Fruit fly (Drosophila melanogaster): ENCODE data around the gene rn.
A peak's percentile ranks its signal among the peaks of the same experiment; 100 is the strongest.

The rn gene

dm6 chr3R:7346445-7346844 is 37.0 kb upstream of the rn start, which contains the start of gene nxf4 (continued):
- TF ChIP-seq CG1603 (tag; optimal IDR thresholded peaks at IDR 0.05) (peak; percentile 80), sens-2 (GFP tag; IDR thresholded peaks at IDR 0.05) (peak; percentile 51; the same call in 1 of the 2 replicates), Lim3 (GFP tag; IDR thresholded peaks at IDR 0.05) (no peak), Scr (GFP tag; IDR thresholded peaks at IDR 0.05; ENCODE audit: partially characterized antibody) (no peak), HLHmδ (GFP tag; optimal IDR thresholded peaks at IDR 0.05) (no peak), CG10209 (GFP tag; optimal IDR thresholded peaks at IDR 0.05) (peak; percentile 64), Mrtf (GFP tag; IDR thresholded peaks at IDR 0.05) (peak; percentile 61; the same call in 2 of the 3 replicates), Bgb (GFP tag; IDR thresholded peaks at IDR 0.05; ENCODE audit: partially characterized antibody) (peak; percentile 75), CG10543 (GFP tag; optimal IDR thresholded peaks at IDR 0.05) (no peak), Gug (GFP tag; IDR thresholded peaks at IDR 0.05) (peak; percentile 52; the same call in 1 of the 4 replicates), ro (GFP tag; IDR thresholded peaks at IDR 0.05) (no peak), seq (GFP tag; IDR thresholded peaks at IDR 0.05) (no peak), CG12071 (GFP tag; optimal IDR thresholded peaks at IDR 0.05) (peak; percentile 11), CG4854 (GFP tag; optimal IDR thresholded peaks at IDR 0.05) (peak; percentile 77), onecut (GFP tag; IDR thresholded peaks at IDR 0.05) (peak; percentile 64), CG15696 (tag; optimal IDR thresholded peaks at IDR 0.05) (peak; percentile 84), Fer1 (GFP tag; optimal IDR thresholded peaks at IDR 0.05) (no peak), lov (optimal IDR thresholded peaks at IDR 0.05) (no peak), lov (GFP tag; IDR thresholded peaks at IDR 0.05) (peak; percentile 73; the same call in 2 of the 3 replicates), row (GFP tag; IDR thresholded peaks at IDR 0.05) (peak; percentile 36; the same call in 1 of the 3 replicates), croc (GFP tag; conservative IDR thresholded peaks at IDR 0.05) (peak; percentile 51; the same call in 2 of the 3 replicates), p53 (GFP tag; optimal IDR thresholded peaks at IDR 0.05) (peak; percentile 76), CG10366 (GFP tag; IDR thresholded peaks at IDR 0.05) (peak; percentile 64), Ssrp (tag; optimal IDR thresholded peaks at IDR 0.05) (no peak), chinmo (GFP tag; IDR thresholded peaks at IDR 0.05; ENCODE audit: partially characterized antibody) (no peak), chif (GFP tag; optimal IDR thresholded peaks at IDR 0.05) (peak; percentile 38 to 87), sd (tag; optimal IDR thresholded peaks at IDR 0.05) (no peak), HmgZ (tag; optimal IDR thresholded peaks at IDR 0.05) (peak; percentile 71)

dm6 chr3R:7344769-7345168 is 35.3 kb upstream of the rn start, which contains the start of gene CG31496:
CG31496 (plus strand) TSS chr3R:7345069.
- TF ChIP-seq Dad (GFP tag; optimal IDR thresholded peaks at IDR 0.05) (no peak), CG31388 (GFP tag; optimal IDR thresholded peaks at IDR 0.05) (no peak), Dll (GFP tag; IDR thresholded peaks at IDR 0.05; ENCODE audit: partially characterized antibody) (no peak), onecut (GFP tag; IDR thresholded peaks at IDR 0.05) (no peak), Max (GFP tag; optimal IDR thresholded peaks at IDR 0.05) (no peak)

dm6 chr3R:7336454-7336853 is 27.0 kb upstream of the rn start:
- TF ChIP-seq Dfd (GFP tag; optimal IDR thresholded peaks at IDR 0.05), result no peak
- TF ChIP-seq gem (tag; optimal IDR thresholded peaks at IDR 0.05), result peak; percentile 17
- peak; percentile 15 for TF ChIP-seq Blimp-1 (GFP tag; optimal IDR thresholded peaks at IDR 0.05)
- TF ChIP-seq CG17361 (GFP tag; IDR thresholded peaks at IDR 0.05), result 0 out of 3 replicates have a peak, but pooled peaks have one; percentile 14
- peak; percentile 53 for TF ChIP-seq CG11504 (tag; optimal IDR thresholded peaks at IDR 0.05)
- TF ChIP-seq fd3F (GFP tag; optimal IDR thresholded peaks at IDR 0.05), result no peak
